Worm (Caenorhabditis elegans) whole organism, L4 larva: ENCODE results near the gene ent-3.
A peak's percentile ranks its signal among the peaks of the same experiment; 100 is the strongest.
"Not testable (repeated sequence)": the region's sequence is repeated elsewhere in the genome, so short reads cannot be mapped to it uniquely, and the experiment has no call there.

Experiments used
- D1046.2 ChIP-seq: fragments of 200-800 bp; sonication (Bioruptor generic); IDR thresholded peaks from 2 replicates; pipeline ENCODE4 v1.3.6; 2022; ENCODE audit warnings: missing genetic modification characterization, missing compliant biosample characterization
- F49E8.2 ChIP-seq: sonication (generic microtip); optimal IDR thresholded peaks from 2 replicates; lab custom pipeline; 2016; ENCODE audit warnings: missing compliant biosample characterization, mild to moderate bottlenecking, missing genetic modification characterization, borderline replicate concordance
- Y48G9A.11 ChIP-seq: fragments of 200-800 bp; sonication (Bioruptor generic); IDR thresholded peaks from 2 replicates; pipeline ENCODE4 v1.3.6; 2022; ENCODE audit warnings: missing genetic modification reagents, missing genetic modification characterization, missing compliant biosample characterization
- Y75B8A.6 ChIP-seq: fragments of 200-800 bp; sonication (Bioruptor generic); IDR thresholded peaks from 2 replicates; pipeline ENCODE4 v1.3.6; 2022; ENCODE audit warnings: missing genetic modification reagents, missing genetic modification characterization, missing compliant biosample characterization
- ZK337.2 ChIP-seq: fragments of 200-800 bp; sonication (Bioruptor generic); IDR thresholded peaks from 2 replicates; pipeline ENCODE4 v1.3.6; 2022; ENCODE audit warnings: missing genetic modification reagents, missing genetic modification characterization, missing compliant biosample characterization
- ZK546.5 ChIP-seq, 2 experiments: sonication (generic microtip); optimal IDR thresholded peaks; 2 replicates each; lab custom pipeline; 2017; ENCODE audit warnings: missing biosample characterization in 2 of 2, missing genetic modification characterization in 2 of 2
- aha-1 ChIP-seq: fragments of 150-350 bp; peaks from one replicate; lab custom pipeline; 2014; ENCODE audit warnings: missing biosample characterization, missing genetic modification characterization
- aly-2 ChIP-seq: sonication (generic microtip); optimal IDR thresholded peaks from 2 replicates; lab custom pipeline; 2018; ENCODE audit warnings: missing biosample characterization, missing genetic modification characterization
- arid-1 ChIP-seq: fragments of 200-800 bp; sonication (Bioruptor generic); conservative IDR thresholded peaks from 2 replicates; pipeline ENCODE4 v1.3.6; 2022; ENCODE audit warnings: missing genetic modification reagents, missing genetic modification characterization, missing compliant biosample characterization
- attf-4 ChIP-seq: sonication (generic microtip); optimal IDR thresholded peaks from 3 replicates; lab custom pipeline; 2017; ENCODE audit warnings: missing biosample characterization, missing genetic modification characterization
- ceh-20 ChIP-seq: fragments of 200-800 bp; sonication (Bioruptor generic); IDR thresholded peaks from 2 replicates; pipeline ENCODE4 v1.3.6; 2022; ENCODE audit warnings: missing genetic modification reagents, missing genetic modification characterization, missing compliant biosample characterization
- ceh-28 ChIP-seq: fragments of 150-350 bp; optimal IDR thresholded peaks from 2 replicates; lab custom pipeline; 2014; ENCODE audit warnings: missing biosample characterization, missing genetic modification reagents, missing genetic modification characterization
- ceh-44 ChIP-seq: fragments of 200-800 bp; sonication (Bioruptor generic); IDR thresholded peaks from 2 replicates; pipeline ENCODE4 v1.3.6; 2022; ENCODE audit warnings: missing genetic modification reagents, missing genetic modification characterization, missing compliant biosample characterization
- ceh-82 ChIP-seq: sonication (generic microtip); optimal IDR thresholded peaks from 2 replicates; lab custom pipeline; 2017; ENCODE audit warnings: missing biosample characterization, missing genetic modification characterization
- dmd-6 ChIP-seq: fragments of 200-800 bp; sonication (Bioruptor generic); IDR thresholded peaks from 2 replicates; pipeline ENCODE4 v1.3.6; 2022; ENCODE audit warnings: missing genetic modification reagents, missing genetic modification characterization, missing compliant biosample characterization
- dpl-1 ChIP-seq: fragments of 150-350 bp; optimal IDR thresholded peaks from 2 replicates; lab custom pipeline; 2014; ENCODE audit warnings: missing biosample characterization, missing genetic modification reagents, missing genetic modification characterization
- egl-27 ChIP-seq: sonication (generic microtip); optimal IDR thresholded peaks from 3 replicates; lab custom pipeline; 2017; ENCODE audit warnings: missing biosample characterization, missing genetic modification reagents, missing genetic modification characterization
- hmg-1.1 ChIP-seq: fragments of 200-800 bp; sonication (Bioruptor generic); IDR thresholded peaks from 2 replicates; pipeline ENCODE4 v1.3.6; 2022; ENCODE audit warnings: missing genetic modification reagents, missing genetic modification characterization, missing compliant biosample characterization
- lin-13 ChIP-seq: fragments of 150-350 bp; optimal IDR thresholded peaks from 2 replicates; lab custom pipeline; 2014; ENCODE audit warnings: missing biosample characterization, missing genetic modification reagents, missing genetic modification characterization
- lin-39 ChIP-seq: fragments of 150-350 bp; optimal IDR thresholded peaks from 2 replicates; lab custom pipeline; 2014; ENCODE audit warnings: missing biosample characterization, missing genetic modification reagents, missing genetic modification characterization
- mdl-1 ChIP-seq, 2 experiments: fragments of 150-350 bp in 1 of 2; sonication (generic microtip) in 1 of 2; optimal IDR thresholded peaks; 2 replicates each; lab custom pipeline; 2014 to 2017; ENCODE audit warnings: missing biosample characterization in 2 of 2, missing genetic modification characterization in 2 of 2
- mep-1 ChIP-seq: fragments of 150-350 bp; sonication (generic microtip); optimal IDR thresholded peaks from 3 replicates; lab custom pipeline; 2014; ENCODE audit warnings: missing biosample characterization, missing genetic modification characterization
- mxl-3 ChIP-seq: fragments of 200-800 bp; sonication (Bioruptor generic); optimal IDR thresholded peaks from 2 replicates; lab custom pipeline; 2018; ENCODE audit warnings: mild to moderate bottlenecking, missing genetic modification characterization, missing compliant biosample characterization
- nhr-10 ChIP-seq: fragments of 150-350 bp; optimal IDR thresholded peaks from 2 replicates; lab custom pipeline; 2014; ENCODE audit warnings: missing biosample characterization, missing genetic modification characterization
- nhr-11 ChIP-seq: fragments of 150-350 bp; optimal IDR thresholded peaks from 2 replicates; lab custom pipeline; 2014; ENCODE audit warnings: missing biosample characterization, missing genetic modification characterization
- nhr-25 ChIP-seq: sonication (generic microtip); optimal IDR thresholded peaks from 2 replicates; lab custom pipeline; 2017; ENCODE audit warnings: missing genetic modification characterization, mild to moderate bottlenecking, missing compliant biosample characterization, antibody characterized with exemption, moderate library complexity, borderline replicate concordance; ENCODE audit not compliant: insufficient read depth
- pqm-1 ChIP-seq: sonication (generic microtip); optimal IDR thresholded peaks from 2 replicates; lab custom pipeline; 2017; ENCODE audit warnings: missing biosample characterization, missing genetic modification characterization
- snpc-1.2 ChIP-seq: fragments of 200-800 bp; sonication (Bioruptor generic); IDR thresholded peaks from 2 replicates; pipeline ENCODE4 v1.3.6; 2022; ENCODE audit warnings: missing genetic modification reagents, missing genetic modification characterization, missing compliant biosample characterization
- spr-3 ChIP-seq: fragments of 200-800 bp; sonication (Bioruptor generic); optimal IDR thresholded peaks from 2 replicates; lab custom pipeline; 2018; ENCODE audit warnings: mild to moderate bottlenecking, missing genetic modification characterization, missing compliant biosample characterization
- unc-130 ChIP-seq: sonication (generic microtip); optimal IDR thresholded peaks from 2 replicates; lab custom pipeline; 2016; ENCODE audit warnings: missing genetic modification reagents, missing genetic modification characterization, missing compliant biosample characterization
- unc-62 ChIP-seq, 3 experiments: fragments of 150-350 bp in 1 of 3; sonication (generic microtip); optimal IDR thresholded peaks in 2 of 3; peaks in 1 of 3; 1 replicate in 1 of 3; 2 replicates in 2 of 3; lab custom pipeline; 2014 to 2017; ENCODE audit warnings: missing biosample characterization in 3 of 3, missing genetic modification characterization in 3 of 3, missing genetic modification reagents in 3 of 3, missing genotype in 1 of 3
- vab-7 ChIP-seq: fragments of 200-800 bp; sonication (Bioruptor generic); IDR thresholded peaks from 2 replicates; pipeline ENCODE4 v1.3.6; 2022; ENCODE audit warnings: missing genetic modification reagents, missing genetic modification characterization, missing compliant biosample characterization
- zfp-2 ChIP-seq: sonication (generic microtip); optimal IDR thresholded peaks from 2 replicates; lab custom pipeline; 2016; ENCODE audit warnings: mild to moderate bottlenecking, missing genetic modification characterization, missing compliant biosample characterization
- ztf-11 ChIP-seq: fragments of 150-350 bp; optimal IDR thresholded peaks from 2 replicates; lab custom pipeline; 2014; ENCODE audit warnings: missing biosample characterization, missing genetic modification characterization
- ztf-7 ChIP-seq: fragments of 150-350 bp; optimal IDR thresholded peaks from 2 replicates; lab custom pipeline; 2014; ENCODE audit warnings: missing biosample characterization, missing genetic modification characterization

The ent-3 gene

ce11 chrV:14279777-14280176 lies 43.9 kb upstream of the ent-3 start, which contains the start of gene srt-33:
srt-33 (minus strand) TSS chrV:14279877.
- TF ChIP-seq egl-27, result no peak

- TF ChIP-seq aha-1, result peak; percentile 54
- 0 out of 2 replicates have a peak, but pooled peaks have one; percentile 6 for TF ChIP-seq Y48G9A.11 (GFP tag; lab: Robert Waterston, UW)
- TF ChIP-seq, all 104 proteins: peak for 2; not testable (repeated sequence) for 102
Measured at ce11 chrV:14277456-14277855, 41.6 kb upstream of the ent-3 start.

- not testable (repeated sequence) for TF ChIP-seq attf-4; dmd-6; lin-13 (GFP tag; lab: Kevin White, UChicago)
Measured at ce11 chrV:14274268-14274667, 38.4 kb upstream of the ent-3 start, which contains the start of gene F40G12.7. F40G12.7 (plus strand) TSS chrV:14274568.

ce11 chrV:14273019-14273418 lies 37.2 kb upstream of the ent-3 start, which contains the start of gene F40G12.6:
F40G12.6 (minus strand) TSS chrV:14273119.
- TF ChIP-seq mxl-3 (GFP tag; lab: Kevin White, UChicago) (no peak), zfp-2 (tag; lab: Kevin White, UChicago) (no peak), D1046.2 (GFP tag; lab: Robert Waterston, UW) (no peak), ztf-7 (tag; lab: Kevin White, UChicago) (no peak), lin-39 (tag; lab: Kevin White, UChicago) (no peak), ceh-28 (no peak), nhr-11 (tag; lab: Kevin White, UChicago) (no peak), ceh-82 (tag; lab: Kevin White, UChicago) (no peak), unc-130 (GFP tag; lab: Kevin White, UChicago) (no peak)

- TF ChIP-seq nhr-25 (tag; lab: Kevin White, UChicago) (no peak), unc-62 (GFP tag; optimal IDR thresholded peaks at IDR 0.05 in 1 of 2; lab: Kevin White, UChicago) (peak in 1 of 2 experiments; percentile 16), unc-62 (tag; optimal IDR thresholded peaks at IDR 0.05; lab: Kevin White, UChicago) (no peak)
Measured at ce11 chrV:14270729-14271128, 34.9 kb upstream of the ent-3 start, which contains the start of gene F40G12.5. F40G12.5 (minus strand) TSS chrV:14270829.

ce11 chrV:14268616-14269015 lies 32.8 kb upstream of the ent-3 start, which contains the start of gene F40G12.4:
F40G12.4 (minus strand) TSS chrV:14268716.
- TF ChIP-seq pqm-1 (tag; lab: Kevin White, UChicago), result no peak

ce11 chrV:14267326-14267942 lies 31.6 kb upstream of the ent-3 start:
- TF ChIP-seq mep-1 (no peak), ceh-44 (no peak), Y48G9A.11 (GFP tag; lab: Robert Waterston, UW) (peak; percentile 74; the same call in 1 of the 2 replicates), aly-2 (tag; lab: Kevin White, UChicago) (no peak), F49E8.2 (tag; lab: Kevin White, UChicago) (peak; percentile 28), ztf-11 (tag; lab: Kevin White, UChicago) (no peak), snpc-1.2 (peak; percentile 82), arid-1 (GFP tag; lab: Robert Waterston, UW) (0 out of 2 replicates have a peak, but pooled peaks have one; percentile 9)

- TF ChIP-seq nhr-10 (tag; lab: Kevin White, UChicago) (no peak), ZK337.2 (GFP tag; lab: Robert Waterston, UW) (no peak), dpl-1 (GFP tag; lab: Kevin White, UChicago) (no peak), Y75B8A.6 (GFP tag; lab: Robert Waterston, UW) (no peak), ZK546.5 (tag; optimal IDR thresholded peaks at IDR 0.05; lab: Kevin White, UChicago) (no peak), hmg-1.1 (no peak), vab-7 (GFP tag; lab: Robert Waterston, UW) (no peak), ceh-20 (no peak), spr-3 (no peak), mdl-1 (tag; optimal IDR thresholded peaks at IDR 0.05; lab: Kevin White, UChicago) (no peak)
- TF ChIP-seq, all 104 proteins: peak for 0
Measured at ce11 chrV:14260831-14261230, 25.0 kb upstream of the ent-3 start, which contains the start of gene F40G12.2. F40G12.2 (minus strand) TSS chrV:14260931.
